Worm (Caenorhabditis elegans): Measurements from ENCODE around the gene pid-1.

Gene pid-1

DNA sequence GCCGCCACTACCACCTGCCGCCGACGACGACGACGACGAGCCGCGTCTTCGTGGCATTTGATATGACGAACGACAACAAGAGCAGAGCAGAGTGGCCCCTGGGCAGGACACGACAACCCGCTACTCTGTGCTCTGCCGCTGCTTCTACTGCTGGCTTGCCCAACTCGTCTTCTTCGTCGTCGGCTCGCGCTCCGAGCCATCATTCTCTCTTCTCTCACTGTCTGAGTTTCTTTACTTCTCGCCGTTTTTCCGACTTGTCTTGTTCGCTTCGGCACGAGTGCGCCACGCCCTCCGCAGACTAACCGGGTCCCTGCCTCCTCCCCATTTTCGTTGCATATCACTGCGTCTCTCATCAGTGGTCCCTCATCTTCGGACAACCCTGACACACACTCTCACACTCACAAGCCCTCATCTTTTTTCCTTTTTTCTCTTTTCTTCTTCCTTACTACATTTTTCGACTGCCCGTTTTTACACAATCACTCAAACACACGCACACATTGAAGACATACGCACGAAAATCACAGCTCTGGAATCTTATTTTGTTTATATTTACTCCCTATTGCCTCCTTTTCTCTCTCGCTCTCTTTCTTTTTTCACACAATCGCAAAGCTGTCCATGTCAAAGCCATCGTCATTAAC, 48.2 kb downstream of the pid-1 start (continued):
- TF ChIP-seq daf-16 (GFP tag; optimal IDR thresholded peaks at IDR 0.05), result peak in 1 of 2 experiments; percentile 80
- TF ChIP-seq daf-16 (tag; optimal IDR thresholded peaks at IDR 0.05), result no peak
- no peak for TF ChIP-seq nhr-28 (tag; optimal IDR thresholded peaks at IDR 0.05)
- TF ChIP-seq dmd-6 (GFP tag; IDR thresholded peaks at IDR 0.05), result peak; percentile 36
- no peak for TF ChIP-seq zag-1 (tag; optimal IDR thresholded peaks at IDR 0.05)
- TF ChIP-seq ceh-28 (tag; optimal IDR thresholded peaks at IDR 0.05), result no peak
- no peak for TF ChIP-seq attf-4 (tag; optimal IDR thresholded peaks at IDR 0.05)
- TF ChIP-seq mes-2 (tag; optimal IDR thresholded peaks at IDR 0.05; ENCODE audit: poor library complexity, severe bottlenecking), result peak; percentile 25
- peak; percentile 68 for TF ChIP-seq hlh-11 (tag; optimal IDR thresholded peaks at IDR 0.05)
- peak; percentile 79 for TF ChIP-seq egl-43 (GFP tag; IDR thresholded peaks at IDR 0.05)
- no peak for TF ChIP-seq F10B5.3 (tag; optimal IDR thresholded peaks at IDR 0.05)
- TF ChIP-seq pha-4 (GFP tag; IDR thresholded peaks at IDR 0.05), result no peak
- TF ChIP-seq pha-4 (tag; optimal IDR thresholded peaks at IDR 0.05), result no peak
- peak; percentile 13 for TF ChIP-seq spr-1 (tag; optimal IDR thresholded peaks at IDR 0.05)
- TF ChIP-seq nhr-11 (tag; optimal IDR thresholded peaks at IDR 0.05), result peak; percentile 39
- peak in 1 of 2 experiments; percentile 67 for TF ChIP-seq hif-1 (tag; optimal IDR thresholded peaks at IDR 0.05)
- TF ChIP-seq nhr-48 (tag; optimal IDR thresholded peaks at IDR 0.05), result peak; percentile 28
- TF ChIP-seq rbr-2 (tag; optimal IDR thresholded peaks at IDR 0.05), result peak; percentile 83
- TF ChIP-seq ceh-20 (GFP tag; IDR thresholded peaks at IDR 0.05), result peak; percentile 45; the same call in 1 of the 2 replicates

DNA sequence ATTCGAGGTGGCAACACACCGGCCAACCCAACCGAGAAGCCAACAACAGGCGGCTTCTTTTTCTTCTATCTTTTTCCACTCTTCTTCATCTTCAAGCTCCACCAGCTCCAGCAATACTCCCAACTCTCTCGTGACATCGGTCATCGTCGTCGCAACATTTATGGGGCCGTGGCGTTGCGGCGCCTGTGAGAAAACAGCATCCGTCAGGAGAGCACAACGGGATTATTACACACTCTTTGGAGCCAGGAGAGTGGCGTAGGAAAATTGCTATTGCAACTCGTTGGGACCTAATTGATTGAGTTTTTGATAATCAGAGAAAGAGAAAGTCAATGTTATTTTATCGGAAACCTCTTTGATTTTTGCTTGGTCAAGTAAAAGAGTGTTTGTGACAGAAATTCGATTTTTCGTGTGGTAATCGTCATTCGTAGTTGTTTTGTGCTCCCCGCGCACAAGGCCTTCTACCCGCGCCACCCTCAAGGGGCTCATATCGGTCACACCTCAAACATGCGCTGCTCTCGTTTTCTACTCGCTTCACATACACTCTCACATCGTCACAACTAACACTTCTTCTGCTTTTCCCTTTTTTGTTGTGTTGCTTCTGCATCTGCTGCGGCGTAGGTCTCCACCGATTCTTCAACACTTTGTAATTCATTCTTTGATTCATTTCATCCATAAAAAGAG, 50.1 kb downstream of the pid-1 start:
- no peak for TF ChIP-seq madf-5 (GFP tag; IDR thresholded peaks at IDR 0.05)
- no peak for TF ChIP-seq spr-1 (tag; optimal IDR thresholded peaks at IDR 0.05)
- TF ChIP-seq hlh-11 (tag; optimal IDR thresholded peaks at IDR 0.05), result peak; percentile 33
- no peak for TF ChIP-seq arid-1 (GFP tag; conservative IDR thresholded peaks at IDR 0.05)
- no peak for TF ChIP-seq ZK546.5 (tag; optimal IDR thresholded peaks at IDR 0.05)
- no peak for TF ChIP-seq mes-2 (tag; optimal IDR thresholded peaks at IDR 0.05; ENCODE audit: poor library complexity, severe bottlenecking)
- no peak for TF ChIP-seq T20F7.1 (GFP tag; optimal IDR thresholded peaks at IDR 0.05)
- peak in 1 of 2 experiments; percentile 92 for TF ChIP-seq unc-62 (GFP tag; optimal IDR thresholded peaks at IDR 0.05 in 1 of 2)
- no peak for TF ChIP-seq unc-62 (tag; optimal IDR thresholded peaks at IDR 0.05)
- TF ChIP-seq saeg-2 (GFP tag; IDR thresholded peaks at IDR 0.05), result no peak
- no peak for TF ChIP-seq dpl-1 (GFP tag; optimal IDR thresholded peaks at IDR 0.05)
- TF ChIP-seq fos-1 (tag; optimal IDR thresholded peaks at IDR 0.05), result no peak
- no peak for TF ChIP-seq D1046.2 (GFP tag; IDR thresholded peaks at IDR 0.05)
- no peak for TF ChIP-seq Y5F2A.4 (GFP tag; optimal IDR thresholded peaks at IDR 0.05)
- no peak for TF ChIP-seq ceh-82 (tag; optimal IDR thresholded peaks at IDR 0.05)
- no peak for TF ChIP-seq F44E2.7 (GFP tag; IDR thresholded peaks at IDR 0.05)
- no peak for TF ChIP-seq F49E8.2 (tag; optimal IDR thresholded peaks at IDR 0.05; ENCODE audit: borderline replicate concordance)
- TF ChIP-seq Y105C5A.15 (GFP tag; IDR thresholded peaks at IDR 0.05), result no peak
- no peak for TF ChIP-seq lin-29 (GFP tag; IDR thresholded peaks at IDR 0.05)
- TF ChIP-seq mep-1 (tag; optimal IDR thresholded peaks at IDR 0.05), result peak; percentile 6
- TF ChIP-seq gei-8 (GFP tag; optimal IDR thresholded peaks at IDR 0.05), result no peak
- peak; percentile 64 for TF ChIP-seq nhr-11 (tag; optimal IDR thresholded peaks at IDR 0.05)
- TF ChIP-seq ceh-20 (GFP tag; IDR thresholded peaks at IDR 0.05), result no peak
- no peak for TF ChIP-seq nhr-102 (tag; optimal IDR thresholded peaks at IDR 0.05)
- no peak for TF ChIP-seq lin-15B (tag; optimal IDR thresholded peaks at IDR 0.05)
- TF ChIP-seq hlh-30 (tag; optimal IDR thresholded peaks at IDR 0.05; ENCODE audit: insufficient read depth), result peak; percentile 51
- 0 out of 2 replicates have a peak, but pooled peaks have one; percentile 9 for TF ChIP-seq set-16 (GFP tag; IDR thresholded peaks at IDR 0.05)
- no peak for TF ChIP-seq F37D6.2 (tag; optimal IDR thresholded peaks at IDR 0.05)
- TF ChIP-seq jun-1 (tag; optimal IDR thresholded peaks at IDR 0.05), result no peak
- TF ChIP-seq ZK337.2 (GFP tag; IDR thresholded peaks at IDR 0.05), result no peak
- TF ChIP-seq T26A8.4 (GFP tag; IDR thresholded peaks at IDR 0.05), result no peak
- TF ChIP-seq mdl-1 (tag; optimal IDR thresholded peaks at IDR 0.05), result no peak
- TF ChIP-seq dmd-6 (GFP tag; IDR thresholded peaks at IDR 0.05), result no peak
- no peak for TF ChIP-seq php-3 (GFP tag; IDR thresholded peaks at IDR 0.05)
- no peak for TF ChIP-seq nhr-111 (GFP tag; optimal IDR thresholded peaks at IDR 0.05)
